Fruit fly (Drosophila melanogaster) whole organism, embryonic: ENCODE data around the gene CG12659.
A peak's percentile ranks its signal among the peaks of the same experiment; 100 is the strongest.

ENCODE experiments used
- ATbp ChIP-seq: fragments of 200-800 bp; sonication (Bioruptor generic); optimal IDR thresholded peaks from 2 replicates; lab custom pipeline; 2017; ENCODE audit warnings: missing biosample characterization, mild to moderate bottlenecking, missing genetic modification characterization, missing genetic modification reagents
- Ada2b ChIP-seq: fragments of 200-800 bp; sonication (Bioruptor generic); IDR thresholded peaks from 2 replicates; pipeline ENCODE4 v1.3.6; 2022; ENCODE audit warnings: missing biosample characterization, missing genetic modification characterization
- Bteb2 ChIP-seq: fragments of 200-800 bp; sonication (Bioruptor generic); optimal IDR thresholded peaks from 2 replicates; lab custom pipeline; 2016; ENCODE audit warnings: missing biosample characterization, missing genetic modification characterization
- CG11085 ChIP-seq: fragments of 200-800 bp; sonication (Bioruptor generic); IDR thresholded peaks from 2 replicates; pipeline ENCODE4 v1.3.6; 2022; ENCODE audit warnings: missing biosample characterization, missing genetic modification characterization
- CG11456 ChIP-seq: fragments of 200-800 bp; sonication (Bioruptor generic); IDR thresholded peaks from 3 replicates; pipeline ENCODE4 v1.3.6; 2022; ENCODE audit warnings: missing biosample characterization, missing genetic modification characterization
- CG12219 ChIP-seq: fragments of 200-800 bp; sonication (Bioruptor generic); optimal IDR thresholded peaks from 3 replicates; lab custom pipeline; 2018; ENCODE audit warnings: missing biosample characterization, mild to moderate bottlenecking, missing genetic modification characterization
- CG15514 ChIP-seq: fragments of 200-800 bp; sonication (Bioruptor generic); optimal IDR thresholded peaks from 3 replicates; lab custom pipeline; 2017; ENCODE audit warnings: missing biosample characterization, missing genetic modification characterization, mild to moderate bottlenecking, moderate library complexity, missing genetic modification reagents
- CG16863 ChIP-seq: fragments of 200-800 bp; sonication (Bioruptor generic); optimal IDR thresholded peaks from 3 replicates; lab custom pipeline; 2016; ENCODE audit warnings: missing biosample characterization, missing genetic modification characterization
- CG17385 ChIP-seq: fragments of 200-800 bp; sonication (Bioruptor generic); optimal IDR thresholded peaks from 3 replicates; lab custom pipeline; 2018; ENCODE audit warnings: missing biosample characterization, mild to moderate bottlenecking, missing genetic modification characterization
- CG17912 ChIP-seq: fragments of 200-800 bp; sonication (Bioruptor generic); optimal IDR thresholded peaks from 2 replicates; lab custom pipeline; 2018; ENCODE audit warnings: missing biosample characterization, mild to moderate bottlenecking, missing genetic modification characterization
- CG2199 ChIP-seq: fragments of 200-800 bp; sonication (Bioruptor generic); IDR thresholded peaks from 3 replicates; pipeline ENCODE4 v1.3.6; 2022; ENCODE audit warnings: missing biosample characterization, missing genetic modification characterization
- CG2678 ChIP-seq: fragments of 200-800 bp; sonication (Bioruptor generic); optimal IDR thresholded peaks from 3 replicates; lab custom pipeline; 2019; ENCODE audit warnings: missing biosample characterization, mild to moderate bottlenecking, missing genetic modification characterization, moderate library complexity
- CG31224 ChIP-seq: fragments of 200-800 bp; sonication (Bioruptor generic); IDR thresholded peaks from 2 replicates; pipeline ENCODE4 v1.3.6; 2022; ENCODE audit warnings: missing biosample characterization, missing genetic modification characterization
- CG34224 ChIP-seq: fragments of 200-800 bp; sonication (Bioruptor generic); IDR thresholded peaks from 3 replicates; pipeline ENCODE4 v1.3.6; 2022; ENCODE audit warnings: missing biosample characterization, missing genetic modification characterization; ENCODE audit not compliant: partially characterized antibody
- CG4328 ChIP-seq: fragments of 200-800 bp; sonication (Bioruptor generic); optimal IDR thresholded peaks from 3 replicates; lab custom pipeline; 2017; ENCODE audit warnings: missing biosample characterization, missing genetic modification reagents, missing genetic modification characterization
- CG43689 ChIP-seq: fragments of 200-800 bp; sonication (Bioruptor generic); IDR thresholded peaks from 2 replicates; pipeline ENCODE4 v1.3.6; 2022; ENCODE audit warnings: missing biosample characterization, missing genetic modification characterization
- CG5245 ChIP-seq: fragments of 200-800 bp; sonication (Bioruptor generic); optimal IDR thresholded peaks from 3 replicates; lab custom pipeline; 2016; ENCODE audit warnings: missing biosample characterization, missing genetic modification characterization
- CG6272 ChIP-seq: fragments of 200-800 bp; sonication (Bioruptor generic); IDR thresholded peaks from 2 replicates; pipeline ENCODE4 v1.3.6; 2022; ENCODE audit warnings: missing biosample characterization, missing genetic modification characterization
- CG6813 ChIP-seq: fragments of 200-800 bp; sonication (Bioruptor generic); optimal IDR thresholded peaks from 2 replicates; lab custom pipeline; 2017; ENCODE audit warnings: missing biosample characterization, missing genetic modification characterization, mild to moderate bottlenecking, moderate library complexity, missing genetic modification reagents
- CG7963 ChIP-seq: fragments of 200-800 bp; sonication (Bioruptor generic); IDR thresholded peaks from 3 replicates; pipeline ENCODE4 v1.3.6; 2022; ENCODE audit warnings: missing biosample characterization, missing genetic modification characterization; ENCODE audit not compliant: partially characterized antibody
- CG8478 ChIP-seq: fragments of >200 bp; optimal IDR thresholded peaks from 2 replicates; lab custom pipeline; 2018
- CG9215 ChIP-seq: fragments of 200-800 bp; sonication (Bioruptor generic); IDR thresholded peaks from 2 replicates; pipeline ENCODE4 v1.3.6; 2022; ENCODE audit warnings: missing biosample characterization, missing genetic modification characterization
- E2f1 ChIP-seq: fragments of 200-800 bp; sonication (Bioruptor generic); IDR thresholded peaks from 2 replicates; pipeline ENCODE4 v1.3.6; 2022; ENCODE audit warnings: missing biosample characterization, missing genetic modification characterization
- GATAe ChIP-seq: fragments of 200-800 bp; sonication (Bioruptor generic); conservative IDR thresholded peaks from 2 replicates; pipeline ENCODE4 v1.3.6; 2022; ENCODE audit warnings: missing biosample characterization, missing genetic modification characterization
- HHEX ChIP-seq: fragments of 200-800 bp; sonication (Bioruptor generic); optimal IDR thresholded peaks from 3 replicates; lab custom pipeline; 2017; ENCODE audit warnings: missing biosample characterization, mild to moderate bottlenecking, missing genetic modification characterization, missing genetic modification reagents
- HLH3B ChIP-seq: fragments of 200-800 bp; sonication (Bioruptor generic); IDR thresholded peaks from 2 replicates; pipeline ENCODE4 v1.3.6; 2022; ENCODE audit warnings: missing biosample characterization, missing genetic modification characterization
- HLH4C ChIP-seq: fragments of 200-800 bp; sonication (Bioruptor generic); IDR thresholded peaks from 3 replicates; pipeline ENCODE4 v1.3.6; 2022; ENCODE audit warnings: missing biosample characterization, missing genetic modification characterization; ENCODE audit not compliant: partially characterized antibody
- Hmr ChIP-seq: fragments of 200-800 bp; sonication (Bioruptor generic); optimal IDR thresholded peaks from 3 replicates; lab custom pipeline; 2017; ENCODE audit warnings: mild to moderate bottlenecking, missing biosample characterization, missing genetic modification reagents, missing genetic modification characterization
- Hr3 ChIP-seq: fragments of 200-800 bp; sonication (Bioruptor generic); optimal IDR thresholded peaks from 3 replicates; lab custom pipeline; 2016; ENCODE audit warnings: missing biosample characterization, missing genetic modification characterization
- Hsf ChIP-seq: fragments of 200-800 bp; sonication (Bioruptor generic); optimal IDR thresholded peaks from 3 replicates; lab custom pipeline; 2016; ENCODE audit warnings: missing biosample characterization, missing genetic modification characterization
- Mrtf ChIP-seq: fragments of 200-800 bp; sonication (Bioruptor generic); IDR thresholded peaks from 3 replicates; pipeline ENCODE4 v1.3.6; 2022; ENCODE audit warnings: missing biosample characterization, missing genetic modification characterization
- Nf-YC ChIP-seq: fragments of 200-800 bp; optimal IDR thresholded peaks from 3 replicates; lab custom pipeline; 2019; ENCODE audit warnings: missing biosample characterization, mild to moderate bottlenecking, missing genetic modification characterization, moderate library complexity
- PHDP ChIP-seq: fragments of 200-800 bp; sonication (Bioruptor generic); optimal IDR thresholded peaks from 3 replicates; lab custom pipeline; 2018; ENCODE audit warnings: missing biosample characterization, mild to moderate bottlenecking, missing genetic modification characterization, moderate library complexity
- Side ChIP-seq: fragments of 200-800 bp; sonication (Bioruptor generic); optimal IDR thresholded peaks from 2 replicates; lab custom pipeline; 2016; ENCODE audit warnings: missing biosample characterization, missing genetic modification characterization
- Sox100B ChIP-seq: fragments of 200-800 bp; sonication (Bioruptor generic); optimal IDR thresholded peaks from 3 replicates; lab custom pipeline; 2018; ENCODE audit warnings: missing biosample characterization, mild to moderate bottlenecking, missing genetic modification characterization
- Spps ChIP-seq: fragments of 200-800 bp; sonication (Bioruptor generic); optimal IDR thresholded peaks from 2 replicates; lab custom pipeline; 2018; ENCODE audit warnings: missing biosample characterization, mild to moderate bottlenecking, missing genetic modification characterization
- bigmax ChIP-seq: fragments of 200-800 bp; sonication (Bioruptor generic); optimal IDR thresholded peaks from 2 replicates; lab custom pipeline; 2018; ENCODE audit warnings: missing biosample characterization, mild to moderate bottlenecking, missing genetic modification characterization
- cg ChIP-seq: fragments of 200-800 bp; sonication (Bioruptor generic); optimal IDR thresholded peaks from 3 replicates; lab custom pipeline; 2019; ENCODE audit warnings: missing biosample characterization, mild to moderate bottlenecking, missing genetic modification characterization, moderate library complexity
- chinmo ChIP-seq: fragments of 200-800 bp; sonication (Bioruptor generic); IDR thresholded peaks from 4 replicates; pipeline ENCODE4 v1.3.6; 2022; ENCODE audit warnings: missing biosample characterization, missing genetic modification characterization; ENCODE audit not compliant: partially characterized antibody
- ems ChIP-seq: fragments of 200-800 bp; sonication (Bioruptor generic); optimal IDR thresholded peaks from 3 replicates; lab custom pipeline; 2016; ENCODE audit warnings: missing biosample characterization, missing genetic modification characterization
- gem ChIP-seq: fragments of 200-800 bp; sonication (Bioruptor generic); optimal IDR thresholded peaks from 2 replicates; lab custom pipeline; 2019; ENCODE audit warnings: missing biosample characterization, mild to moderate bottlenecking, missing genetic modification characterization, moderate library complexity
- grau ChIP-seq: fragments of 200-800 bp; optimal IDR thresholded peaks from 3 replicates; lab custom pipeline; 2019; ENCODE audit warnings: missing biosample characterization, mild to moderate bottlenecking, missing genetic modification characterization, moderate library complexity
- kni ChIP-seq: fragments of 200-800 bp; sonication (Bioruptor generic); optimal IDR thresholded peaks from 3 replicates; lab custom pipeline; 2017; ENCODE audit warnings: mild to moderate bottlenecking, missing biosample characterization, missing genetic modification reagents, missing genetic modification characterization
- otp ChIP-seq: fragments of 200-800 bp; sonication (Bioruptor generic); IDR thresholded peaks from 3 replicates; pipeline ENCODE4, ENCODE4 v1.3.6; 2022; ENCODE audit warnings: missing biosample characterization, missing genetic modification characterization
- pan ChIP-seq, 4 experiments: fragments of >200 bp in 3 of 4; fragments of 200-800 bp in 1 of 4; sonication (Bioruptor generic) in 1 of 4; optimal IDR thresholded peaks in 3 of 4; IDR thresholded peaks in 1 of 4; 2 replicates each; pipeline versions ENCODE4 v1.3.6 to Lab custom; 2017 to 2022; ENCODE audit warnings: missing biosample characterization in 2 of 4, missing genetic modification characterization in 2 of 4, mixed read lengths in 1 of 4
- peb ChIP-seq: fragments of 200-800 bp; sonication (Bioruptor generic); IDR thresholded peaks from 2 replicates; pipeline ENCODE4 v1.3.6; 2022; ENCODE audit warnings: missing biosample characterization, missing genetic modification characterization
- stc ChIP-seq: fragments of 200-800 bp; sonication (Bioruptor generic); IDR thresholded peaks from 2 replicates; pipeline ENCODE4 v1.3.6; 2022; ENCODE audit warnings: missing biosample characterization, missing genetic modification characterization
- tna ChIP-seq: fragments of 200-800 bp; sonication (Bioruptor generic); IDR thresholded peaks from 2 replicates; pipeline ENCODE4 v1.3.6; 2022; ENCODE audit warnings: missing biosample characterization, missing genetic modification characterization; ENCODE audit not compliant: partially characterized antibody
- wor ChIP-seq: fragments of 200-800 bp; sonication (Bioruptor generic); IDR thresholded peaks from 2 replicates; pipeline ENCODE4 v1.3.6; 2022; ENCODE audit warnings: missing biosample characterization, missing genetic modification characterization

CG12659 gene

DNA sequence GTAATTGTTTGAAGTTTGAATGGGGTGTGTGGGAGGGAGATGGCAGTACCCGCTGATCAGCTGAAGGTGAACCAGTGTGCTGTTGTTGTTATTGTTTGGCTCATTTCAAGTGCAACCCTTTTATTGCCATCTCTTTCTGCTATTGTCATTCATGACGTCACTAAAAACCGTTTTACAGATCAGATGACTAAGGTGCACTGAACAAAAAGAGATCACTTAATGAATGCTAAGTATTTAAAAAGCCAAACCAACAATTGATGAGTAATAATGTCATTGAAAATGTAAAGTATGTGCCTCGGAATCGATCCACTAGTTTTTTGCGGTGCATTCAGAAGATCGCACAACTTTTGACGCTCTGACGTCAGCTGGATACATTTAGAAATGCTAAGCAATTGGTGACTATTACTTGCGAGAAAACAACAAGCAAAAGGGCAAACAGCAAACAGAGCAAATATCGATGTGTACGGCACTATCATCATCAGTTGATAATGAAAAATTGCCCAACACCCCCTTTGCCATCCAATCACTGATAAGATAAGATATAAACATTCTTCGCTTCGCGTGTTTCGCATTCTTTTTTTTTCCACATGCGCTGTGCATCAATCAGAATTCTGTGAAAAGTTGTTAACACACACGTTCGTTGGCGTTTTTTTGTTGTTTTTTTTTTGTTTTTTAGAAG lies 16.7 kb downstream of the CG12659 start (continued):
- TF ChIP-seq peb: no peak
- no peak for TF ChIP-seq CG8478 (lab: Kevin White, UChicago)
- TF ChIP-seq CG34224 (GFP tag; lab: Robert Waterston, UW): no peak
- 0 out of 3 replicates have a peak, but pooled peaks have one; percentile 39 for TF ChIP-seq CG11456 (GFP tag; lab: Robert Waterston, UW)
- peak; percentile 38 for TF ChIP-seq CG15514
- no peak for TF ChIP-seq CG9215
- no peak for TF ChIP-seq CG7963
- TF ChIP-seq CG12219 (GFP tag; lab: Kevin White, UChicago): peak; percentile 14
- no peak for TF ChIP-seq bigmax (GFP tag; lab: Kevin White, UChicago)
- TF ChIP-seq otp (GFP tag; lab: Robert Waterston, UW): 0 out of 3 replicates have a peak, but pooled peaks have one; percentile 18
- no peak for TF ChIP-seq HHEX
- TF ChIP-seq Spps: no peak
- no peak for TF ChIP-seq Nf-YC
- no peak for TF ChIP-seq CG5245
- TF ChIP-seq grau (tag; lab: Kevin White, UChicago): peak; percentile 52
- no peak for TF ChIP-seq tna (GFP tag; lab: Robert Waterston, UW)
- TF ChIP-seq Hr3 (GFP tag; lab: Kevin White, UChicago): peak; percentile 39
- TF ChIP-seq CG4328 (GFP tag; lab: Kevin White, UChicago): no peak
- TF ChIP-seq CG6272 (GFP tag; lab: Robert Waterston, UW): no peak
- peak; percentile 47; the same call in 2 of the 3 replicates for TF ChIP-seq Mrtf (GFP tag; lab: Robert Waterston, UW)
- no peak for TF ChIP-seq wor (GFP tag; lab: Robert Waterston, UW)
- no peak for TF ChIP-seq cg (GFP tag; lab: Kevin White, UChicago)
- TF ChIP-seq ATbp (GFP tag; lab: Kevin White, UChicago): peak; percentile 20
- 0 out of 2 replicates have a peak, but pooled peaks have one; percentile 40 for TF ChIP-seq E2f1 (GFP tag; lab: Robert Waterston, UW)
- TF ChIP-seq chinmo (GFP tag; lab: Robert Waterston, UW): peak; percentile 76; the same call in 3 of the 4 replicates
- TF ChIP-seq HLH3B (GFP tag; lab: Robert Waterston, UW): peak; percentile 34; the same call in 1 of the 2 replicates
- TF ChIP-seq CG6813 (GFP tag; lab: Kevin White, UChicago): peak; percentile 37
- TF ChIP-seq Hsf (GFP tag; lab: Kevin White, UChicago): peak; percentile 28
- TF ChIP-seq CG2678: peak; percentile 51
- TF ChIP-seq CG11085 (GFP tag; lab: Robert Waterston, UW): no peak
- peak; percentile 9 for TF ChIP-seq CG16863 (GFP tag; lab: Kevin White, UChicago)
- TF ChIP-seq CG43689 (GFP tag; lab: Robert Waterston, UW): no peak
- TF ChIP-seq CG2199 (GFP tag; lab: Robert Waterston, UW): no peak
- peak; percentile 14 for TF ChIP-seq Bteb2
- no peak for TF ChIP-seq PHDP (tag; lab: Kevin White, UChicago)
- peak; percentile 95 for TF ChIP-seq GATAe
- peak; percentile 28; the same call in 1 of the 2 replicates for TF ChIP-seq Ada2b
- TF ChIP-seq gem (tag; lab: Kevin White, UChicago): peak; percentile 49
- no peak for TF ChIP-seq HLH4C (GFP tag; lab: Robert Waterston, UW)
- TF ChIP-seq CG17385 (GFP tag; lab: Kevin White, UChicago): no peak
- no peak for TF ChIP-seq stc (GFP tag; lab: Robert Waterston, UW)
- TF ChIP-seq CG17912 (GFP tag; lab: Kevin White, UChicago): no peak
- TF ChIP-seq Sox100B (GFP tag; lab: Kevin White, UChicago): peak; percentile 11
- no peak for TF ChIP-seq pan (optimal IDR thresholded peaks at IDR 0.05; lab: Kevin White, UChicago)
- TF ChIP-seq pan (GFP tag; optimal IDR thresholded peaks at IDR 0.05 in 1 of 2, IDR thresholded peaks at IDR 0.05 in 1 of 2): peak in 1 of 2 experiments; percentile 50
- no peak for TF ChIP-seq CG31224 (GFP tag; lab: Robert Waterston, UW)
- peak; percentile 53 for TF ChIP-seq Hmr (GFP tag; lab: Kevin White, UChicago)
- TF ChIP-seq Side: no peak
- peak; percentile 39 for TF ChIP-seq ems (GFP tag; lab: Kevin White, UChicago)
- TF ChIP-seq kni: no peak
